Worm (Caenorhabditis elegans) whole organism, L2 larva: ENCODE results near the gene C35A5.6.
A peak's percentile ranks its signal among the peaks of the same experiment; 100 is the strongest.

Experiments
- C34F6.9 ChIP-seq: fragments of 150-350 bp; optimal IDR thresholded peaks from 2 replicates; lab custom pipeline; 2014; ENCODE audit warnings: missing biosample characterization, missing genetic modification characterization
- F13H6.1 ChIP-seq: sonication (generic microtip); optimal IDR thresholded peaks from 2 replicates; lab custom pipeline; 2016; ENCODE audit warnings: missing genetic modification characterization, missing compliant biosample characterization
- R02D3.7 ChIP-seq: fragments of 150-350 bp; optimal IDR thresholded peaks from 2 replicates; lab custom pipeline; 2014; ENCODE audit warnings: missing biosample characterization, missing genetic modification characterization
- Y55F3AM.14 ChIP-seq: fragments of 200-800 bp; sonication (Bioruptor generic); optimal IDR thresholded peaks from 2 replicates; lab custom pipeline; 2018; ENCODE audit warnings: mild to moderate bottlenecking, missing genetic modification characterization, missing compliant biosample characterization
- ZK546.5 ChIP-seq: sonication (generic microtip); optimal IDR thresholded peaks from 2 replicates; lab custom pipeline; 2017; ENCODE audit warnings: missing biosample characterization, missing genetic modification characterization
- alr-1 ChIP-seq: fragments of 150-350 bp; optimal IDR thresholded peaks from 2 replicates; lab custom pipeline; 2014; ENCODE audit warnings: missing biosample characterization, missing genetic modification characterization
- aly-2 ChIP-seq: fragments of 150-350 bp; optimal IDR thresholded peaks from 2 replicates; lab custom pipeline; 2014; ENCODE audit warnings: missing biosample characterization, missing genetic modification characterization
- ama-1 ChIP-seq: fragments of 150-350 bp; optimal IDR thresholded peaks from 2 replicates; lab custom pipeline; 2018; ENCODE audit warnings: inconsistent platforms
- blmp-1 ChIP-seq: sonication (generic microtip); optimal IDR thresholded peaks from 2 replicates; lab custom pipeline; 2017; ENCODE audit warnings: missing genetic modification characterization, mild to moderate bottlenecking, missing compliant biosample characterization, antibody characterized with exemption, moderate library complexity; ENCODE audit not compliant: insufficient read depth
- ceh-16 ChIP-seq: fragments of 150-350 bp; optimal IDR thresholded peaks from 2 replicates; lab custom pipeline; 2014; ENCODE audit warnings: missing biosample characterization, missing genetic modification characterization
- ceh-82 ChIP-seq: fragments of 150-350 bp; optimal IDR thresholded peaks from 2 replicates; lab custom pipeline; 2014; ENCODE audit warnings: missing biosample characterization, missing genetic modification characterization
- crh-2 ChIP-seq: sonication (generic microtip); optimal IDR thresholded peaks from 2 replicates; lab custom pipeline; 2017; ENCODE audit warnings: missing biosample characterization, missing genetic modification characterization
- dmd-4 ChIP-seq: sonication (generic microtip); optimal IDR thresholded peaks from 2 replicates; lab custom pipeline; 2017; ENCODE audit warnings: missing biosample characterization, missing genetic modification characterization
- egl-27 ChIP-seq: sonication (generic microtip); optimal IDR thresholded peaks from 3 replicates; lab custom pipeline; 2017; ENCODE audit warnings: missing biosample characterization, missing genetic modification reagents, missing genetic modification characterization
- elt-1 ChIP-seq: fragments of 150-350 bp; optimal IDR thresholded peaks from 2 replicates; lab custom pipeline; 2014; ENCODE audit warnings: missing biosample characterization, missing genetic modification characterization
- elt-3 ChIP-seq: sonication (generic microtip); optimal IDR thresholded peaks from 2 replicates; lab custom pipeline; 2017; ENCODE audit warnings: missing biosample characterization, missing genetic modification characterization
- fos-1 ChIP-seq: fragments of 150-350 bp; optimal IDR thresholded peaks from 2 replicates; lab custom pipeline; 2014; ENCODE audit warnings: missing biosample characterization, missing genetic modification characterization
- gmeb-1 ChIP-seq: fragments of 150-350 bp; optimal IDR thresholded peaks from 2 replicates; lab custom pipeline; 2014; ENCODE audit warnings: missing biosample characterization, missing genetic modification characterization
- lin-11 ChIP-seq: fragments of 150-350 bp; sonication (generic microtip); optimal IDR thresholded peaks from 2 replicates; lab custom pipeline; 2014; ENCODE audit warnings: missing biosample characterization, missing genetic modification characterization, inconsistent platforms, mixed read lengths
- lin-13 ChIP-seq: fragments of 150-350 bp; optimal IDR thresholded peaks from 2 replicates; lab custom pipeline; 2014; ENCODE audit warnings: missing biosample characterization, missing genetic modification reagents, missing genetic modification characterization
- lin-39 ChIP-seq: fragments of 150-350 bp; optimal IDR thresholded peaks from 2 replicates; lab custom pipeline; 2014; ENCODE audit warnings: missing biosample characterization, missing genetic modification reagents, missing genetic modification characterization
- lsy-2 ChIP-seq, 2 experiments: fragments of 150-350 bp in 1 of 2; sonication (generic microtip) in 1 of 2; optimal IDR thresholded peaks; 2 replicates each; lab custom pipeline; 2014 to 2017; ENCODE audit warnings: missing biosample characterization in 2 of 2, missing genetic modification characterization in 2 of 2
- mab-5 ChIP-seq: fragments of 150-350 bp; optimal IDR thresholded peaks from 2 replicates; lab custom pipeline; 2014; ENCODE audit warnings: missing biosample characterization, missing genetic modification characterization
- mbf-1 ChIP-seq: sonication (generic microtip); optimal IDR thresholded peaks from 2 replicates; lab custom pipeline; 2017; ENCODE audit warnings: missing biosample characterization, missing genetic modification characterization
- nhr-10 ChIP-seq: sonication (generic microtip); optimal IDR thresholded peaks from 2 replicates; lab custom pipeline; 2017; ENCODE audit warnings: missing biosample characterization, missing genetic modification characterization
- nhr-11 ChIP-seq: fragments of 150-350 bp; optimal IDR thresholded peaks from 2 replicates; lab custom pipeline; 2014; ENCODE audit warnings: missing biosample characterization, missing genetic modification characterization
- nhr-12 ChIP-seq: fragments of 150-350 bp; optimal IDR thresholded peaks from 2 replicates; lab custom pipeline; 2014; ENCODE audit warnings: missing biosample characterization, missing genetic modification characterization
- nhr-129 ChIP-seq: fragments of 150-350 bp; optimal IDR thresholded peaks from 2 replicates; lab custom pipeline; 2014; ENCODE audit warnings: missing biosample characterization, missing genetic modification characterization
- nhr-21 ChIP-seq: fragments of 150-350 bp; optimal IDR thresholded peaks from 2 replicates; lab custom pipeline; 2014; ENCODE audit warnings: missing biosample characterization, missing genetic modification characterization
- nhr-23 ChIP-seq: fragments of 150-350 bp; optimal IDR thresholded peaks from 2 replicates; lab custom pipeline; 2014; ENCODE audit warnings: missing biosample characterization, missing genetic modification reagents, missing genetic modification characterization
- nhr-237 ChIP-seq: fragments of 150-350 bp; optimal IDR thresholded peaks from 2 replicates; lab custom pipeline; 2014; ENCODE audit warnings: missing biosample characterization, missing genetic modification characterization
- nhr-25 ChIP-seq: fragments of 150-350 bp; sonication (generic microtip); optimal IDR thresholded peaks from 3 replicates; lab custom pipeline; 2014; ENCODE audit warnings: missing biosample characterization, missing genetic modification characterization
- nhr-6 ChIP-seq: fragments of 150-350 bp; optimal IDR thresholded peaks from 2 replicates; lab custom pipeline; 2014; ENCODE audit warnings: missing biosample characterization, missing genetic modification characterization
- nhr-77 ChIP-seq: fragments of 150-350 bp; optimal IDR thresholded peaks from 2 replicates; lab custom pipeline; 2014; ENCODE audit warnings: missing biosample characterization, missing genetic modification characterization
- peb-1 ChIP-seq: fragments of 150-350 bp; optimal IDR thresholded peaks from 2 replicates; lab custom pipeline; 2014; ENCODE audit warnings: missing biosample characterization, missing genetic modification characterization
- sem-4 ChIP-seq: fragments of 150-350 bp; optimal IDR thresholded peaks from 2 replicates; lab custom pipeline; 2014; ENCODE audit warnings: missing biosample characterization, missing genetic modification reagents, missing genetic modification characterization
- skn-1 ChIP-seq: sonication (generic microtip); optimal IDR thresholded peaks from 2 replicates; lab custom pipeline; 2017; ENCODE audit warnings: missing biosample characterization, missing genetic modification characterization
- sma-3 ChIP-seq: sonication (generic microtip); optimal IDR thresholded peaks from 2 replicates; lab custom pipeline; 2016; ENCODE audit warnings: missing genetic modification reagents, missing genetic modification characterization, missing compliant biosample characterization
- sma-9 ChIP-seq, 2 experiments: fragments of 150-350 bp in 1 of 2; sonication (generic microtip) in 1 of 2; optimal IDR thresholded peaks; 2 replicates each; lab custom pipeline; 2014 to 2016; ENCODE audit warnings: missing genetic modification characterization in 2 of 2, mild to moderate bottlenecking in 1 of 2, missing biosample characterization in 1 of 2, missing compliant biosample characterization in 1 of 2, missing genetic modification reagents in 1 of 2, moderate library complexity in 1 of 2
- snpc-4 ChIP-seq: fragments of 150-350 bp; optimal IDR thresholded peaks from 2 replicates; lab custom pipeline; 2014; ENCODE audit warnings: missing biosample characterization, missing genetic modification characterization
- unc-39 ChIP-seq: fragments of 150-350 bp; optimal IDR thresholded peaks from 2 replicates; lab custom pipeline; 2014; ENCODE audit warnings: missing biosample characterization, missing genetic modification characterization
- unc-55 ChIP-seq: fragments of 150-350 bp; sonication (generic microtip); optimal IDR thresholded peaks from 3 replicates; lab custom pipeline; 2014; ENCODE audit warnings: missing biosample characterization, missing genetic modification reagents, missing genetic modification characterization
- unc-62 ChIP-seq: fragments of 150-350 bp; optimal IDR thresholded peaks from 2 replicates; lab custom pipeline; 2014; ENCODE audit warnings: missing biosample characterization, missing genetic modification reagents, missing genetic modification characterization
- ztf-1 ChIP-seq: fragments of 200-800 bp; sonication (Bioruptor generic); conservative IDR thresholded peaks from 2 replicates; pipeline ENCODE4 v1.3.6; 2022; ENCODE audit warnings: missing genetic modification characterization, missing compliant biosample characterization
- ztf-11 ChIP-seq: sonication (generic microtip); optimal IDR thresholded peaks from 2 replicates; lab custom pipeline; 2017; ENCODE audit warnings: missing biosample characterization, missing genetic modification characterization
- ztf-4 ChIP-seq: fragments of 150-350 bp; optimal IDR thresholded peaks from 2 replicates; lab custom pipeline; 2014; ENCODE audit warnings: missing biosample characterization, missing genetic modification characterization

C35A5.6 gene

DNA sequence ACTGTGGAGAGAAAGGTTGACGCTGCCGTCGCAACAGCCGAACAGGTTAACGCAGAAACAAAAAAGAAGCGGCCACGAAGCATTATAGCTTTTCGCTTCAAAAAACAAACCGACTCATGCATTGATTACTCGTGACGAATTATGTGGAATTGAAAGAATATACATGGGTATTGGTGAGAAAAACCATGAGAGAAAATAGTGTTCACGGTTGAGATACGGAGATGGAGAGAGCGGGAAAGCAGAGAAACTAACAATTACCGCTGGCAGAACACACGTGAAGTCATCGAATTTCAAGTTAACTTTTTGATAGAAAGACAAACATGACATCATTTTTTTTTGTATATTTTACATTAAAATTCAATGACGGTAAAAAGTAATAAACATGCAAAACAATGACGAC is 26.4 kb downstream of the C35A5.6 start (continued):
- TF ChIP-seq ama-1 (lab: Kevin White, UChicago) (peak; percentile 62), mbf-1 (no peak)

DNA sequence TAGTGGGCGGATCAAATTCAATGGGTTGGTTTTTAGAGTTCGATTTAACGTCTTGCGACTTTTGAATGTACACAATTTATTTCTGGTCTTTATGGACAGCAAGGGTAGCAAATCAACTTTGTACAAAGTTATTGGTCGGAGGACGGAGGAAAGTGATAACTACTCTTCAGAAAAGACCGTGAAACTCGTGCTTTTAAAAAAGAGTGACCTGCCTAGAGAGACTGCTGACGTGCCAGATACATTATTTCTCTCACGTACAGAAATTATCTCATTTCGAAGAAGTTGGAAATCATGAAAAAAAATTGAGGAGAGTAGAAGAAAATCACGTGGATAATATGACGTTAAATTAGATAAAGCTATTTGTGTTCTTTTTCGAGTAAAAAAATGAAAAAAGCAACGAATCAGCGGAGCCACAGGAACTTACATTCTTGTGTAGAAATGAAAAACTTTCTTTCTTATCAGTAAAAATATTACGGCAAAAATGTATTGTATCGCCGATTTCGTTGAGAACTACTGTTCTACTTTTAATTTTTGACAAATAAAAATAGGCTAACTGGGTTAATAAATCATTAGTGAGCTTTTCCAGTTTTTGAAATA is 27.3 kb downstream of the C35A5.6 start, which contains the start of gene ppm-1.A:
TSS of gene ppm-1.A (minus strand) at position 294 of the 597 bp plus-strand sequence.
- TF ChIP-seq sma-3 = peak; percentile 1
- peak; percentile 52 for TF ChIP-seq gmeb-1 (tag; lab: Kevin White, UChicago)
- no peak for TF ChIP-seq egl-27
- peak; percentile 42 for TF ChIP-seq crh-2
- TF ChIP-seq nhr-25 (tag; lab: Kevin White, UChicago) = peak; percentile 39
- TF ChIP-seq nhr-11 = no peak
- TF ChIP-seq lsy-2 (tag; optimal IDR thresholded peaks at IDR 0.05; lab: Kevin White, UChicago) = peak in 1 of 2 experiments; percentile 1
- peak; percentile 33 for TF ChIP-seq blmp-1
- no peak for TF ChIP-seq dmd-4 (tag; lab: Kevin White, UChicago)
- TF ChIP-seq nhr-129 (tag; lab: Kevin White, UChicago) = peak; percentile 46
- TF ChIP-seq lin-11 (tag; lab: Kevin White, UChicago) = peak; percentile 10
- TF ChIP-seq ztf-11 = no peak
- peak; percentile 0 for TF ChIP-seq fos-1 (tag; lab: Kevin White, UChicago)
- peak; percentile 1 for TF ChIP-seq sma-9 (GFP tag; optimal IDR thresholded peaks at IDR 0.05; lab: Kevin White, UChicago)
- TF ChIP-seq sma-9 (tag; optimal IDR thresholded peaks at IDR 0.05; lab: Kevin White, UChicago) = no peak
- no peak for TF ChIP-seq skn-1 (tag; lab: Kevin White, UChicago)
- TF ChIP-seq nhr-237 (tag; lab: Kevin White, UChicago) = no peak
- TF ChIP-seq peb-1 (tag; lab: Kevin White, UChicago) = no peak
- no peak for TF ChIP-seq mbf-1
- peak; percentile 14 for TF ChIP-seq ama-1 (lab: Kevin White, UChicago)
- TF ChIP-seq, all 48 proteins: peak for 11

DNA sequence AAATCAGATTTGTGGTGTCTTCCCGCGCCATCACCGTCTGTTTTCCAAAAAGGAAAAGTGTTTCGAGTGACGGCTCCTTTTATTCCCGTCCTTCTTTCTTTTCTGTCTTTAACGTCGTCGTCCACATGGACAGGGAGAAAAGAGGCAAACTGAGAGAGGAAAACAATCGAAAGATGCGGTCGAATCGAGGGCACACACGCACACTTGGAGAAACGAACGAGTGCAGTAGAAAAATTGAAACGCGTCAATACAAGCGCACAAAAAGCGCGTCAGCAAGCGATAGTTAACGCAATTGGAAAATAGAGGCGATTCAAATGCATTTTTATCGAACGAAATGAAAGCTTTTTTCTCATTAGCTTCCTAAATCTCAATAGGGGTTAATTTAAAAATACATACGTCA is 27.9 kb downstream of the C35A5.6 start:
- TF ChIP-seq sma-9 (GFP tag; optimal IDR thresholded peaks at IDR 0.05; lab: Kevin White, UChicago) (peak; percentile 95), sma-9 (tag; optimal IDR thresholded peaks at IDR 0.05; lab: Kevin White, UChicago) (no peak), nhr-21 (tag; lab: Kevin White, UChicago) (peak; percentile 87), peb-1 (tag; lab: Kevin White, UChicago) (no peak), nhr-12 (peak; percentile 19), fos-1 (tag; lab: Kevin White, UChicago) (peak; percentile 89), nhr-237 (tag; lab: Kevin White, UChicago) (no peak), dmd-4 (tag; lab: Kevin White, UChicago) (no peak), nhr-25 (tag; lab: Kevin White, UChicago) (peak; percentile 93), nhr-77 (tag; lab: Kevin White, UChicago) (peak; percentile 48), ztf-11 (no peak), nhr-10 (tag; lab: Kevin White, UChicago) (peak; percentile 31), aly-2 (tag; lab: Kevin White, UChicago) (no peak), alr-1 (tag; lab: Kevin White, UChicago) (no peak), Y55F3AM.14 (GFP tag; lab: Kevin White, UChicago) (peak; percentile 86), elt-1 (tag; lab: Kevin White, UChicago) (no peak), nhr-23 (tag; lab: Kevin White, UChicago) (no peak), unc-62 (GFP tag; lab: Kevin White, UChicago) (peak; percentile 32), nhr-11 (no peak), mab-5 (tag; lab: Kevin White, UChicago) (peak; percentile 87), sem-4 (tag; lab: Kevin White, UChicago) (peak; percentile 95), ama-1 (lab: Kevin White, UChicago) (peak; percentile 74), lsy-2 (tag; optimal IDR thresholded peaks at IDR 0.05; lab: Kevin White, UChicago) (peak; percentile 86 to 95), lin-11 (tag; lab: Kevin White, UChicago) (peak; percentile 93), unc-39 (no peak), F13H6.1 (tag; lab: Kevin White, UChicago) (peak; percentile 94), ceh-82 (tag; lab: Kevin White, UChicago) (peak; percentile 44), skn-1 (tag; lab: Kevin White, UChicago) (no peak), lin-39 (peak; percentile 2), ztf-1 (GFP tag; lab: Robert Waterston, UW) (no peak), snpc-4 (tag; lab: Kevin White, UChicago) (peak; percentile 85), nhr-6 (tag; lab: Kevin White, UChicago) (peak; percentile 93), blmp-1 (peak; percentile 52), elt-3 (no peak), lin-13 (peak; percentile 93), mbf-1 (no peak), C34F6.9 (tag; lab: Kevin White, UChicago) (peak; percentile 98), sma-3 (peak; percentile 87), R02D3.7 (peak; percentile 42), unc-55 (GFP tag; lab: Kevin White, UChicago) (peak; percentile 94), crh-2 (peak; percentile 96), nhr-129 (tag; lab: Kevin White, UChicago) (peak; percentile 97), egl-27 (peak; percentile 87), ceh-16 (tag; lab: Kevin White, UChicago) (peak; percentile 86), ztf-4 (tag; lab: Kevin White, UChicago) (peak; percentile 69), ZK546.5 (tag; lab: Kevin White, UChicago) (peak; percentile 12)
